Fruit fly (Drosophila melanogaster) whole organism, wandering third instar larva: ENCODE measurements around the gene CCT1.

Source experiments
- CG32264 ChIP-seq: fragments of 200-800 bp; sonication (Bioruptor generic); optimal IDR thresholded peaks from 2 replicates; lab custom pipeline; 2016; ENCODE audit warnings: missing biosample characterization, missing genetic modification characterization
- CG9705 ChIP-seq: fragments of 200-800 bp; sonication (Bioruptor generic); optimal IDR thresholded peaks from 2 replicates; lab custom pipeline; 2018; ENCODE audit warnings: missing biosample characterization, mild to moderate bottlenecking, missing genetic modification characterization
- Jra ChIP-seq: sonication (Bioruptor generic); optimal IDR thresholded peaks from 2 replicates; lab custom pipeline; 2016; ENCODE audit warnings: missing biosample characterization, missing genetic modification characterization
- Myc ChIP-seq: fragments of >200 bp; optimal IDR thresholded peaks from 2 replicates; lab custom pipeline; 2017
- Rel ChIP-seq, 2 experiments: fragments of 200-800 bp; sonication (Bioruptor generic) in 1 of 2; optimal IDR thresholded peaks; 2 replicates in 1 of 2; 3 replicates in 1 of 2; lab custom pipeline; 2016 to 2019; ENCODE audit warnings: mild to moderate bottlenecking in 2 of 2, missing biosample characterization in 2 of 2, missing genetic modification characterization in 2 of 2, moderate library complexity in 1 of 2
- Vsx2 ChIP-seq: fragments of 200-300, 225-300 bp; sonication (Bioruptor generic); optimal IDR thresholded peaks from 2 replicates; lab custom pipeline; 2018; ENCODE audit warnings: missing biosample characterization, missing genetic modification characterization; ENCODE audit not compliant: partially characterized antibody
- br ChIP-seq: fragments of 200-800 bp; sonication (Bioruptor generic); optimal IDR thresholded peaks from 2 replicates; lab custom pipeline; 2016; ENCODE audit warnings: missing biosample characterization, missing genetic modification characterization
- brk ChIP-seq: fragments of 200-800 bp; sonication (Bioruptor generic); optimal IDR thresholded peaks from 2 replicates; lab custom pipeline; 2016; ENCODE audit warnings: missing biosample characterization, mild to moderate bottlenecking, missing genetic modification characterization
- h ChIP-seq: fragments of 200-800 bp; sonication (Bioruptor generic); optimal IDR thresholded peaks from 3 replicates; lab custom pipeline; 2016; ENCODE audit warnings: missing biosample characterization, mild to moderate bottlenecking, missing genetic modification characterization
- lola ChIP-seq: fragments of >200 bp; optimal IDR thresholded peaks from 2 replicates; lab custom pipeline; 2017; ENCODE audit warnings: missing biosample characterization, missing genetic modification characterization
- psq ChIP-seq: fragments of 200-800 bp; sonication (Bioruptor generic); optimal IDR thresholded peaks from 3 replicates; lab custom pipeline; 2017; ENCODE audit warnings: missing biosample characterization, mild to moderate bottlenecking, missing genetic modification characterization, moderate library complexity
- sage ChIP-seq: fragments of 200-800 bp; sonication (Bioruptor generic); optimal IDR thresholded peaks from 2 replicates; lab custom pipeline; 2016; ENCODE audit warnings: missing biosample characterization, mild to moderate bottlenecking, missing genetic modification characterization
- usp ChIP-seq: fragments of >200 bp; optimal IDR thresholded peaks from 2 replicates; lab custom pipeline; 2017; ENCODE audit warnings: missing biosample characterization, missing genetic modification characterization

dm6 chr3R:22531801-22532200, 40.6 kb upstream of the CCT1 start, which contains the start of gene CG33093:
- TF ChIP-seq lola (GFP tag; lab: Kevin White, UChicago) (no peak), Jra (no peak), br (GFP tag; lab: Kevin White, UChicago) (no peak), CG9705 (GFP tag; lab: Kevin White, UChicago) (no peak), psq (GFP tag; lab: Kevin White, UChicago) (no peak), sage (no peak), brk (GFP tag; lab: Kevin White, UChicago) (no peak), Vsx2 (GFP tag; lab: Kevin White, UChicago) (no peak), Myc (lab: Kevin White, UChicago) (peak; percentile 22), h (GFP tag; lab: Kevin White, UChicago) (no peak), usp (GFP tag; lab: Kevin White, UChicago) (no peak), Rel (GFP tag; optimal IDR thresholded peaks at IDR 0.05; lab: Kevin White, UChicago) (no peak), Rel (tag; optimal IDR thresholded peaks at IDR 0.05; lab: Kevin White, UChicago) (no peak), CG32264 (GFP tag; lab: Kevin White, UChicago) (no peak)
